Fruit fly (Drosophila melanogaster) whole organism, wandering third instar larva: Measurements from ENCODE around the gene CG16852.

Source experiments
- Abd-B ChIP-seq: fragments of >200 bp; optimal IDR thresholded peaks from 2 replicates; lab custom pipeline; 2017; ENCODE audit warnings: missing biosample characterization, missing genetic modification characterization
- CG32264 ChIP-seq: fragments of 200-800 bp; sonication (Bioruptor generic); optimal IDR thresholded peaks from 2 replicates; lab custom pipeline; 2016; ENCODE audit warnings: missing biosample characterization, missing genetic modification characterization
- CG9705 ChIP-seq: fragments of 200-800 bp; sonication (Bioruptor generic); optimal IDR thresholded peaks from 2 replicates; lab custom pipeline; 2018; ENCODE audit warnings: missing biosample characterization, mild to moderate bottlenecking, missing genetic modification characterization
- CrebA ChIP-seq: fragments of 200-800 bp; sonication (Bioruptor generic); optimal IDR thresholded peaks from 2 replicates; lab custom pipeline; 2016; ENCODE audit warnings: missing biosample characterization, mild to moderate bottlenecking, missing genetic modification characterization, borderline replicate concordance
- Dfd ChIP-seq: fragments of >200 bp; optimal IDR thresholded peaks from 2 replicates; lab custom pipeline; 2017; ENCODE audit warnings: missing biosample characterization, missing genetic modification characterization
- Dif ChIP-seq: fragments of 200-275, 200-300 bp; sonication (Bioruptor generic); optimal IDR thresholded peaks from 2 replicates; lab custom pipeline; 2018; ENCODE audit warnings: missing biosample characterization, missing genetic modification characterization; ENCODE audit not compliant: partially characterized antibody
- GATAd ChIP-seq: sonication (Bioruptor generic); optimal IDR thresholded peaks from 2 replicates; lab custom pipeline; 2016; ENCODE audit warnings: missing biosample characterization, missing genetic modification characterization
- HLH106 ChIP-seq: fragments of 200-800 bp; optimal IDR thresholded peaks from 3 replicates; lab custom pipeline; 2019; ENCODE audit warnings: missing biosample characterization, mild to moderate bottlenecking, missing genetic modification characterization, moderate library complexity
- Hnf4 ChIP-seq: fragments of 200-800 bp; sonication (Bioruptor generic); optimal IDR thresholded peaks from 2 replicates; lab custom pipeline; 2016; ENCODE audit warnings: missing biosample characterization, mild to moderate bottlenecking, missing genetic modification characterization
- Hr78 ChIP-seq: fragments of >200 bp; optimal IDR thresholded peaks from 2 replicates; lab custom pipeline; 2017; ENCODE audit warnings: missing biosample characterization, missing genetic modification characterization
- Hr83 ChIP-seq: fragments of 200-300 bp; sonication (Bioruptor generic); optimal IDR thresholded peaks from 2 replicates; lab custom pipeline; 2016; ENCODE audit warnings: missing biosample characterization, mild to moderate bottlenecking, missing genetic modification characterization, moderate library complexity; ENCODE audit not compliant: poor library complexity, severe bottlenecking
- Jra ChIP-seq: sonication (Bioruptor generic); optimal IDR thresholded peaks from 2 replicates; lab custom pipeline; 2016; ENCODE audit warnings: missing biosample characterization, missing genetic modification characterization
- Mio ChIP-seq: sonication (Bioruptor generic); optimal IDR thresholded peaks from 2 replicates; lab custom pipeline; 2016; ENCODE audit warnings: missing biosample characterization, missing genetic modification characterization
- Myc ChIP-seq: fragments of >200 bp; optimal IDR thresholded peaks from 2 replicates; lab custom pipeline; 2017
- N ChIP-seq: fragments of >200 bp; optimal IDR thresholded peaks from 2 replicates; lab custom pipeline; 2018; ENCODE audit warnings: missing biosample characterization, missing external identifiers, missing genetic modification characterization
- OdsH ChIP-seq: fragments of 200-800 bp; sonication (Bioruptor generic); optimal IDR thresholded peaks from 2 replicates; lab custom pipeline; 2016; ENCODE audit warnings: missing biosample characterization, mild to moderate bottlenecking, missing genetic modification characterization
- Rel ChIP-seq, 2 experiments: fragments of 200-800 bp; sonication (Bioruptor generic) in 1 of 2; optimal IDR thresholded peaks; 2 replicates in 1 of 2; 3 replicates in 1 of 2; lab custom pipeline; 2016 to 2019; ENCODE audit warnings: mild to moderate bottlenecking in 2 of 2, missing biosample characterization in 2 of 2, missing genetic modification characterization in 2 of 2, moderate library complexity in 1 of 2
- Sp1 ChIP-seq: fragments of 200-800 bp; sonication (Bioruptor generic); optimal IDR thresholded peaks from 3 replicates; lab custom pipeline; 2019; ENCODE audit warnings: missing biosample characterization, mild to moderate bottlenecking, missing genetic modification characterization, moderate library complexity
- Vsx2 ChIP-seq: fragments of 200-300, 225-300 bp; sonication (Bioruptor generic); optimal IDR thresholded peaks from 2 replicates; lab custom pipeline; 2018; ENCODE audit warnings: missing biosample characterization, missing genetic modification characterization; ENCODE audit not compliant: partially characterized antibody
- br ChIP-seq: fragments of 200-800 bp; sonication (Bioruptor generic); optimal IDR thresholded peaks from 2 replicates; lab custom pipeline; 2016; ENCODE audit warnings: missing biosample characterization, missing genetic modification characterization
- brk ChIP-seq: fragments of 200-800 bp; sonication (Bioruptor generic); optimal IDR thresholded peaks from 2 replicates; lab custom pipeline; 2016; ENCODE audit warnings: missing biosample characterization, mild to moderate bottlenecking, missing genetic modification characterization
- dl ChIP-seq, 2 experiments: fragments of 175-275, 200-275 bp in 1 of 2; fragments of 200-275 bp in 1 of 2; sonication (Bioruptor generic); optimal IDR thresholded peaks; lab custom pipeline; 2018; ENCODE audit warnings: mild to moderate bottlenecking in 2 of 2, missing biosample characterization in 2 of 2, missing genetic modification characterization in 2 of 2, moderate library complexity in 2 of 2; ENCODE audit not compliant: partially characterized antibody in 2 of 2, insufficient read depth in 1 of 2
- dmrt93B ChIP-seq: fragments of 200-800 bp; sonication (Bioruptor generic); optimal IDR thresholded peaks from 2 replicates; lab custom pipeline; 2018; ENCODE audit warnings: missing biosample characterization, mild to moderate bottlenecking, missing genetic modification characterization
- dsf ChIP-seq: sonication (Bioruptor generic); optimal IDR thresholded peaks from 2 replicates; lab custom pipeline; 2016; ENCODE audit warnings: missing biosample characterization, missing genetic modification characterization, borderline replicate concordance
- ey ChIP-seq: fragments of 200-800 bp; sonication (Bioruptor generic); optimal IDR thresholded peaks from 2 replicates; lab custom pipeline; 2016; ENCODE audit warnings: missing biosample characterization, missing genetic modification characterization
- foxo ChIP-seq, 2 experiments: fragments of 200-800 bp; sonication (Bioruptor generic); optimal IDR thresholded peaks; 2 replicates in 1 of 2; 3 replicates in 1 of 2; lab custom pipeline; 2016 to 2017; ENCODE audit warnings: missing biosample characterization in 2 of 2, missing genetic modification characterization in 2 of 2
- fru ChIP-seq: fragments of 200-800 bp; sonication (Bioruptor generic); optimal IDR thresholded peaks from 3 replicates; lab custom pipeline; 2016; ENCODE audit warnings: missing biosample characterization, mild to moderate bottlenecking, missing genetic modification characterization
- h ChIP-seq: fragments of 200-800 bp; sonication (Bioruptor generic); optimal IDR thresholded peaks from 3 replicates; lab custom pipeline; 2016; ENCODE audit warnings: missing biosample characterization, mild to moderate bottlenecking, missing genetic modification characterization
- jim ChIP-seq: fragments of 175-275, 200-325 bp; sonication (Bioruptor generic); optimal IDR thresholded peaks from 2 replicates; lab custom pipeline; 2016; ENCODE audit warnings: missing biosample characterization, mild to moderate bottlenecking, missing genetic modification characterization
- lola ChIP-seq: fragments of >200 bp; optimal IDR thresholded peaks from 2 replicates; lab custom pipeline; 2017; ENCODE audit warnings: missing biosample characterization, missing genetic modification characterization
- pan ChIP-seq: fragments of >200 bp; optimal IDR thresholded peaks from 2 replicates; lab custom pipeline; 2017
- psq ChIP-seq: fragments of 200-800 bp; sonication (Bioruptor generic); optimal IDR thresholded peaks from 3 replicates; lab custom pipeline; 2017; ENCODE audit warnings: missing biosample characterization, mild to moderate bottlenecking, missing genetic modification characterization, moderate library complexity
- rgr ChIP-seq: fragments of 200-800 bp; sonication (Bioruptor generic); optimal IDR thresholded peaks from 3 replicates; lab custom pipeline; 2016; ENCODE audit warnings: missing biosample characterization, mild to moderate bottlenecking, missing genetic modification characterization
- sage ChIP-seq: fragments of 200-800 bp; sonication (Bioruptor generic); optimal IDR thresholded peaks from 2 replicates; lab custom pipeline; 2016; ENCODE audit warnings: missing biosample characterization, mild to moderate bottlenecking, missing genetic modification characterization
- sv ChIP-seq: fragments of 200-800 bp; sonication (Bioruptor generic); optimal IDR thresholded peaks from 3 replicates; lab custom pipeline; 2016; ENCODE audit warnings: missing biosample characterization, missing genetic modification characterization
- tai ChIP-seq: sonication (Bioruptor generic); optimal IDR thresholded peaks from 2 replicates; lab custom pipeline; 2016; ENCODE audit warnings: missing biosample characterization, missing genetic modification characterization
- usp ChIP-seq: fragments of >200 bp; optimal IDR thresholded peaks from 2 replicates; lab custom pipeline; 2017; ENCODE audit warnings: missing biosample characterization, missing genetic modification characterization
- woc ChIP-seq: sonication (Bioruptor generic); optimal IDR thresholded peaks from 2 replicates; lab custom pipeline; 2016; ENCODE audit warnings: missing biosample characterization, mild to moderate bottlenecking, missing genetic modification characterization

The CG16852 gene

DNA sequence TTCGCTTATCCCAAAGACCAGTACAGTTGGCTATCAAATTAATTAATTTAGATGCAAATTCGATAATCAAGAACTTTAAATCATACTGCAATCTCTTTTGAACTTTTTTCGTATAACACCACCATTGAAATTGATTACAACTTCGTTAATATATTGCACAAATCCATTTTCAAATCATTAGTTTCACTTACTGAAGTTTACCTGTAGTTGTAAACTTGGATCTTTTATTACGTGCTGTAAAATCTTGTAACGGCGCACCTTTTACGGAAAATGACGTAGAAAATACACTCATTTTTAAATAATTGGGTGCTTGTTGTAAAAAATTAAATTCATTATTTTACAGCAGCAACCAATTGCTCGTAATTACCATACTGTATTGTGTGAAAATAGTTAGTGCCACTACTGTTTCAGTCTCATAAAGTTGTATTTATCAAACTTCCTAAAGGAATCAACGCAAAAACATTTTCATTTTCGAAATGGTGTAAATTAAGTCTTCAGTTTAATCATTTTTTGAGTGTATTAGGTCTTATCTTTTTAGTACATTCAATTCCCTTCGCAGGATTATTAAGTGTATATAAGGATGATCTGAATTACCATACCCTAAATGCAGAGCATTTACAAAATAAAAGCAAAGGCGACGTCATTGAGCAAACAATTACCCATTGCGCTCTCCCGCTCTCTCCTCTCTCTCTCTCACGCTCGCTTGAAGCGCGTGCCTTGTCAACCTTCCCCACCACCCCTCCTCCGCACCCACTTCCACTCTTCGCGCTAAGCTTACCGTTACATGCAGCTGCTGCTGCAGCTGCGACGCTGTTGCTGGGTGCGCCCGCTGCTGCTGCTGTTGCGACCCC is 28.1 kb upstream of the CG16852 start (continued):
- TF ChIP-seq Dif (GFP tag; lab: Kevin White, UChicago) (peak; percentile 92), CG9705 (GFP tag; lab: Kevin White, UChicago) (no peak)

DNA sequence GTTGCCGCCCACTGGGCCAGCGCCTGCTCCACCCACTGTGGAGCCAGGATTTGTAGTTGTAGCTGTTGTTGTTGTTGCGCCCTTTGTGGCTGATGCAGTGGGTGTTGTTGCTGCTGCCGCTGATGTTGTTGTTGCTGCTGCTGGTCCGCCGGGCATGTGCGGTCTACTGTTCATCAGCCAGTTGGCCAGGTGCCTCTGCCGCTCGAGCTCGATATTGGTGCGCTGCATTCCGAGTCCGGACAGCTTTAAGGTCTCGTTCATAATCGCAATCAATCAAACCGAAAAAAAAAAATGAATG is 27.6 kb upstream of the CG16852 start:
- TF ChIP-seq sv (GFP tag; lab: Kevin White, UChicago) (no peak), Rel (GFP tag; optimal IDR thresholded peaks at IDR 0.05; lab: Kevin White, UChicago) (no peak), Rel (tag; optimal IDR thresholded peaks at IDR 0.05; lab: Kevin White, UChicago) (no peak), Dfd (GFP tag; lab: Kevin White, UChicago) (peak; percentile 42), usp (no peak), tai (GFP tag; lab: Kevin White, UChicago) (no peak), psq (GFP tag; lab: Kevin White, UChicago) (no peak), rgr (GFP tag; lab: Kevin White, UChicago) (no peak)

- TF ChIP-seq Jra (no peak), Vsx2 (GFP tag; lab: Kevin White, UChicago) (peak; percentile 97), psq (GFP tag; lab: Kevin White, UChicago) (peak; percentile 51), N (no peak), Abd-B (GFP tag; lab: Kevin White, UChicago) (no peak), pan (no peak), woc (peak; percentile 87), ey (GFP tag; lab: Kevin White, UChicago) (peak; percentile 69), dsf (no peak), Dif (GFP tag; lab: Kevin White, UChicago) (peak; percentile 100), CrebA (peak; percentile 11), lola (GFP tag; lab: Kevin White, UChicago) (no peak), Hr83 (peak; percentile 58), HLH106 (peak; percentile 74), foxo (GFP tag; optimal IDR thresholded peaks at IDR 0.05; lab: Kevin White, UChicago) (peak in 1 of 2 experiments; percentile 75), dl (GFP tag; optimal IDR thresholded peaks at IDR 0.05; lab: Kevin White, UChicago; ENCODE audit: insufficient read depth in 1 of 2, partially characterized antibody in 2 of 2) (peak; percentile 98 to 99), sv (GFP tag; lab: Kevin White, UChicago) (peak; percentile 74), h (GFP tag; lab: Kevin White, UChicago) (peak; percentile 24), CG9705 (GFP tag; lab: Kevin White, UChicago) (peak; percentile 21), Myc (no peak), tai (GFP tag; lab: Kevin White, UChicago) (peak; percentile 26), CG32264 (GFP tag; lab: Kevin White, UChicago) (peak; percentile 31), rgr (GFP tag; lab: Kevin White, UChicago) (peak; percentile 67), jim (GFP tag; lab: Kevin White, UChicago) (peak; percentile 75), Rel (GFP tag; optimal IDR thresholded peaks at IDR 0.05; lab: Kevin White, UChicago) (no peak), Rel (tag; optimal IDR thresholded peaks at IDR 0.05; lab: Kevin White, UChicago) (no peak), brk (GFP tag; lab: Kevin White, UChicago) (peak; percentile 52), GATAd (GFP tag; lab: Kevin White, UChicago) (no peak), Dfd (GFP tag; lab: Kevin White, UChicago) (no peak), dmrt93B (peak; percentile 61), Sp1 (GFP tag; lab: Kevin White, UChicago) (peak; percentile 59), Hr78 (GFP tag; lab: Kevin White, UChicago) (no peak), OdsH (GFP tag; lab: Kevin White, UChicago) (peak; percentile 65), Mio (GFP tag; lab: Kevin White, UChicago) (no peak), fru (GFP tag; lab: Kevin White, UChicago) (peak; percentile 64), Hnf4 (GFP tag; lab: Kevin White, UChicago) (peak; percentile 75), br (peak; percentile 66), usp (no peak), sage (GFP tag; lab: Kevin White, UChicago) (peak; percentile 42)
- TF ChIP-seq, all 38 proteins: peak for 25
Measured at dm6 chr2L:13513331-13514261, 27.0 kb upstream of the CG16852 start.
